Worm (Caenorhabditis elegans) whole organism, young adult: ENCODE measurements around the gene anmt-1.
A peak's percentile ranks its signal among the peaks of the same experiment; 100 is the strongest.

ENCODE experiments used
- B0336.3 ChIP-seq: fragments of 200-800 bp; sonication (Bioruptor generic); IDR thresholded peaks from 2 replicates; pipeline ENCODE4 v1.3.6; 2022; ENCODE audit warnings: missing genetic modification characterization, missing compliant biosample characterization
- C17E4.6 ChIP-seq: fragments of 200-800 bp; sonication (Bioruptor generic); IDR thresholded peaks from 2 replicates; pipeline ENCODE4 v1.3.6; 2022; ENCODE audit warnings: missing genetic modification reagents, missing genetic modification characterization, missing compliant biosample characterization
- F33H1.4 ChIP-seq: fragments of 200-800 bp; sonication (Bioruptor generic); IDR thresholded peaks from 2 replicates; pipeline ENCODE4 v1.3.6; 2022; ENCODE audit warnings: missing genetic modification reagents, missing genetic modification characterization, missing compliant biosample characterization
- F37B4.10 ChIP-seq: fragments of 200-800 bp; sonication (Bioruptor generic); IDR thresholded peaks from 2 replicates; pipeline ENCODE4 v1.3.6; 2022; ENCODE audit warnings: missing genetic modification characterization, missing compliant biosample characterization
- F39B2.1 ChIP-seq: fragments of 200-800 bp; sonication (Bioruptor generic); IDR thresholded peaks from 2 replicates; pipeline ENCODE4 v1.3.6; 2022; ENCODE audit warnings: missing genetic modification reagents, missing genetic modification characterization, missing compliant biosample characterization
- F49E8.2 ChIP-seq: sonication (generic microtip); optimal IDR thresholded peaks from 3 replicates; lab custom pipeline; 2017; ENCODE audit warnings: missing genetic modification characterization, mild to moderate bottlenecking, missing compliant biosample characterization, antibody characterized with exemption, moderate library complexity; ENCODE audit not compliant: insufficient read depth
- Y67H2A.10 ChIP-seq: fragments of 200-800 bp; sonication (Bioruptor generic); conservative IDR thresholded peaks from 2 replicates; pipeline ENCODE4 v1.3.6; 2022; ENCODE audit warnings: missing genetic modification reagents, missing genetic modification characterization, missing compliant biosample characterization
- Y79H2A.3 ChIP-seq: fragments of 200-800 bp; sonication (Bioruptor generic); conservative IDR thresholded peaks from 2 replicates; pipeline ENCODE4 v1.3.6; 2022; ENCODE audit warnings: missing genetic modification reagents, missing genetic modification characterization, missing compliant biosample characterization
- ccch-3 ChIP-seq: fragments of 200-800 bp; sonication (Bioruptor generic); optimal IDR thresholded peaks from 2 replicates; lab custom pipeline; 2018; ENCODE audit warnings: mild to moderate bottlenecking, missing genetic modification characterization, missing compliant biosample characterization
- ceh-100 ChIP-seq: fragments of 200-800 bp; sonication (Bioruptor generic); IDR thresholded peaks from 2 replicates; pipeline ENCODE4 v1.3.6; 2022; ENCODE audit warnings: missing genetic modification reagents, missing genetic modification characterization, missing compliant biosample characterization
- ceh-58 ChIP-seq: fragments of 200-800 bp; sonication (Bioruptor generic); IDR thresholded peaks from 2 replicates; pipeline ENCODE4 v1.3.6; 2022; ENCODE audit warnings: missing genetic modification characterization, missing compliant biosample characterization
- ceh-79 ChIP-seq: sonication (generic microtip); optimal IDR thresholded peaks from 2 replicates; lab custom pipeline; 2017; ENCODE audit warnings: mild to moderate bottlenecking, missing genetic modification characterization, missing compliant biosample characterization
- die-1 ChIP-seq: sonication (generic microtip); optimal IDR thresholded peaks from 2 replicates; lab custom pipeline; 2016; ENCODE audit warnings: missing genotype, mild to moderate bottlenecking, missing genetic modification characterization, missing compliant biosample characterization
- dpff-1 ChIP-seq: sonication (generic microtip); optimal IDR thresholded peaks from 2 replicates; lab custom pipeline; 2017; ENCODE audit warnings: mild to moderate bottlenecking, missing genetic modification characterization, missing compliant biosample characterization
- efl-1 ChIP-seq: fragments of 150-350 bp; optimal IDR thresholded peaks from 2 replicates; lab custom pipeline; 2014; ENCODE audit warnings: missing biosample characterization, missing genetic modification reagents, missing genetic modification characterization
- egl-44 ChIP-seq: fragments of 200-800 bp; sonication (Bioruptor generic); IDR thresholded peaks from 2 replicates; pipeline ENCODE4 v1.3.6; 2022; ENCODE audit warnings: missing genetic modification reagents, missing genetic modification characterization, missing compliant biosample characterization
- ekl-4 ChIP-seq: fragments of 200-800 bp; sonication (Bioruptor generic); IDR thresholded peaks from 2 replicates; pipeline ENCODE4 v1.3.6; 2022; ENCODE audit warnings: missing genetic modification reagents, missing genetic modification characterization, missing compliant biosample characterization
- fkh-3 ChIP-seq: sonication (generic microtip); optimal IDR thresholded peaks from 2 replicates; lab custom pipeline; 2016; ENCODE audit warnings: mild to moderate bottlenecking, missing genetic modification characterization, missing compliant biosample characterization
- him-1 ChIP-seq: sonication (generic microtip); optimal IDR thresholded peaks from 2 replicates; lab custom pipeline; 2016; ENCODE audit warnings: missing genotype, missing genetic modification reagents, missing genetic modification characterization, missing compliant biosample characterization
- hmg-1.2 ChIP-seq: fragments of 200-800 bp; sonication (Bioruptor generic); IDR thresholded peaks from 2 replicates; pipeline ENCODE4 v1.3.6; 2022; ENCODE audit warnings: missing genetic modification reagents, missing genetic modification characterization, missing compliant biosample characterization
- lin-26 ChIP-seq: fragments of 200-800 bp; sonication (Bioruptor generic); IDR thresholded peaks from 2 replicates; pipeline ENCODE4 v1.3.6; 2022; ENCODE audit warnings: missing genetic modification reagents, missing genetic modification characterization, missing compliant biosample characterization
- lin-40 ChIP-seq: sonication (generic microtip); optimal IDR thresholded peaks from 2 replicates; lab custom pipeline; 2016; ENCODE audit warnings: missing genetic modification characterization, mild to moderate bottlenecking, missing compliant biosample characterization, missing genotype, missing genetic modification reagents
- lin-54 ChIP-seq: fragments of 200-800 bp; sonication (Bioruptor generic); optimal IDR thresholded peaks from 2 replicates; lab custom pipeline; 2018; ENCODE audit warnings: mild to moderate bottlenecking, missing genetic modification characterization, missing compliant biosample characterization
- lsl-1 ChIP-seq: fragments of 200-800 bp; sonication (Bioruptor generic); optimal IDR thresholded peaks from 2 replicates; lab custom pipeline; 2018; ENCODE audit warnings: mild to moderate bottlenecking, missing genetic modification characterization, moderate library complexity, missing compliant biosample characterization
- lsy-27 ChIP-seq: sonication (generic microtip); optimal IDR thresholded peaks from 2 replicates; lab custom pipeline; 2017; ENCODE audit warnings: missing genetic modification characterization, mild to moderate bottlenecking, missing compliant biosample characterization, antibody characterized with exemption, missing genotype, borderline replicate concordance; ENCODE audit not compliant: insufficient read depth
- madf-6 ChIP-seq: fragments of 200-800 bp; sonication (Bioruptor generic); IDR thresholded peaks from 2 replicates; pipeline ENCODE4 v1.3.6; 2022; ENCODE audit warnings: missing genetic modification reagents, missing genetic modification characterization, missing compliant biosample characterization
- madf-8 ChIP-seq: fragments of 200-800 bp; sonication (Bioruptor generic); conservative IDR thresholded peaks from 2 replicates; pipeline ENCODE4 v1.3.6; 2022; ENCODE audit warnings: missing genetic modification reagents, missing genetic modification characterization, missing compliant biosample characterization
- mcd-1 ChIP-seq: fragments of 200-800 bp; sonication (Bioruptor generic); IDR thresholded peaks from 2 replicates; pipeline ENCODE4 v1.3.6; 2022; ENCODE audit warnings: missing genetic modification reagents, missing genetic modification characterization, missing compliant biosample characterization
- nfya-1 ChIP-seq: sonication (generic microtip); optimal IDR thresholded peaks from 2 replicates; lab custom pipeline; 2017; ENCODE audit warnings: antibody characterized with exemption, missing compliant biosample characterization, missing genetic modification characterization, borderline replicate concordance; ENCODE audit not compliant: insufficient read depth
- nfyb-1 ChIP-seq: fragments of 200-800 bp; sonication (Bioruptor generic); IDR thresholded peaks from 2 replicates; pipeline ENCODE4 v1.3.6; 2022; ENCODE audit warnings: missing genetic modification reagents, missing genetic modification characterization, missing compliant biosample characterization
- nhr-120 ChIP-seq: fragments of 200-800 bp; sonication (Bioruptor generic); IDR thresholded peaks from 2 replicates; pipeline ENCODE4 v1.3.6; 2022; ENCODE audit warnings: missing genetic modification characterization, missing compliant biosample characterization
- nhr-27 ChIP-seq: fragments of 200-800 bp; sonication (Bioruptor generic); optimal IDR thresholded peaks from 2 replicates; lab custom pipeline; 2018; ENCODE audit warnings: mild to moderate bottlenecking, missing genetic modification characterization, moderate library complexity, missing compliant biosample characterization
- nhr-80 ChIP-seq: sonication (generic microtip); optimal IDR thresholded peaks from 2 replicates; lab custom pipeline; 2016; ENCODE audit warnings: missing genetic modification characterization, missing compliant biosample characterization
- rpc-1 ChIP-seq, 2 experiments: fragments of 150-350 bp in 1 of 2; sonication (generic microtip) in 1 of 2; optimal IDR thresholded peaks; 2 replicates each; lab custom pipeline; 2014 to 2018; ENCODE audit warnings: missing biosample characterization in 1 of 2, missing genetic modification characterization in 1 of 2, missing genetic modification reagents in 1 of 2, missing genotype in 1 of 2
- snpc-1.3 ChIP-seq: sonication (generic microtip); optimal IDR thresholded peaks from 2 replicates; lab custom pipeline; 2017; ENCODE audit warnings: missing genetic modification characterization, mild to moderate bottlenecking, missing compliant biosample characterization, antibody characterized with exemption, moderate library complexity, missing genotype, missing genetic modification reagents; ENCODE audit not compliant: insufficient read depth
- snpc-3.4 ChIP-seq: sonication (generic microtip); optimal IDR thresholded peaks from 2 replicates; lab custom pipeline; 2017; ENCODE audit warnings: missing genetic modification characterization, mild to moderate bottlenecking, missing compliant biosample characterization, antibody characterized with exemption, moderate library complexity, missing genotype, missing genetic modification reagents
- snpc-4 ChIP-seq, 5 experiments: fragments of 150-350 bp in 1 of 5; sonication (generic microtip) in 4 of 5; optimal IDR thresholded peaks; 2 replicates each; lab custom pipeline; 2014 to 2018; ENCODE audit warnings: missing genetic modification characterization in 5 of 5, missing biosample characterization in 3 of 5, antibody characterized with exemption in 2 of 5, mild to moderate bottlenecking in 2 of 5, missing compliant biosample characterization in 2 of 5, missing genotype in 2 of 5, moderate library complexity in 2 of 5, missing genetic modification reagents in 1 of 5
- sptf-2 ChIP-seq: fragments of 200-800 bp; sonication (Bioruptor generic); optimal IDR thresholded peaks from 2 replicates; lab custom pipeline; 2018; ENCODE audit warnings: mild to moderate bottlenecking, missing genetic modification characterization, missing compliant biosample characterization
- tbx-9 ChIP-seq: sonication (generic microtip); optimal IDR thresholded peaks from 2 replicates; lab custom pipeline; 2016; ENCODE audit warnings: borderline replicate concordance, missing genetic modification characterization, inconsistent platforms, missing compliant biosample characterization
- unc-130 ChIP-seq: sonication (generic microtip); optimal IDR thresholded peaks from 2 replicates; lab custom pipeline; 2016; ENCODE audit warnings: missing genetic modification reagents, missing genetic modification characterization, missing compliant biosample characterization
- xnd-1 ChIP-seq: sonication (generic microtip); optimal IDR thresholded peaks from 2 replicates; lab custom pipeline; 2016; ENCODE audit warnings: missing genotype, missing genetic modification reagents, missing genetic modification characterization, missing compliant biosample characterization
- zim-3 ChIP-seq: sonication (generic microtip); optimal IDR thresholded peaks from 2 replicates; lab custom pipeline; 2017; ENCODE audit warnings: mild to moderate bottlenecking, missing genetic modification characterization, moderate library complexity, missing compliant biosample characterization
- ztf-18 ChIP-seq: sonication (generic microtip); optimal IDR thresholded peaks from 2 replicates; lab custom pipeline; 2016; ENCODE audit warnings: missing genotype, mild to moderate bottlenecking, missing genetic modification characterization, missing compliant biosample characterization
- ztf-25 ChIP-seq: fragments of 200-800 bp; sonication (Bioruptor generic); IDR thresholded peaks from 2 replicates; pipeline ENCODE4 v1.3.6; 2022; ENCODE audit warnings: missing genetic modification reagents, missing genetic modification characterization, missing compliant biosample characterization
- ztf-28 ChIP-seq: fragments of 200-800 bp; sonication (Bioruptor generic); IDR thresholded peaks from 2 replicates; pipeline ENCODE4 v1.3.6; 2022; ENCODE audit warnings: missing genetic modification reagents, missing genetic modification characterization, missing compliant biosample characterization

anmt-1 gene

DNA sequence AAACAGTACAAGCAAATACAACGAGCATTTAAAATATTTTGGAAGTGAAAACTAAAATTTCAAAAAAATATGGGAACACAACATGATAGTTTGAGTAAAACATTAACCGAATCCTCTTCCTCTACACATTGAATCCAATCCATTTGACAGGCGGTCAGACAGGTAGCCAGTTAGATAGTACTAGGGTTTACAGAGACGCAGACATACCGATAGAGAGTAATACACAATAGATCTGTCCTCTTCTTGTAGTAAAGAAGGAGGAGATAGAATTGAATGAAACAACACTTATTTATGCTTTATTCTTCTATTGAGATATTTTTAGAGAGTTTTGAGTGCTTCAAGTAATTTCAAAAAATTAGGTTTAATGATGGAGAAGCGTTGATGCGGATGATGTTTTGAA, 15.9 kb upstream of the anmt-1 start:
- no peak for TF ChIP-seq mcd-1 (GFP tag; lab: Robert Waterston, UW)
- peak; percentile 84; the same call in 1 of the 2 replicates for TF ChIP-seq hmg-1.2

DNA sequence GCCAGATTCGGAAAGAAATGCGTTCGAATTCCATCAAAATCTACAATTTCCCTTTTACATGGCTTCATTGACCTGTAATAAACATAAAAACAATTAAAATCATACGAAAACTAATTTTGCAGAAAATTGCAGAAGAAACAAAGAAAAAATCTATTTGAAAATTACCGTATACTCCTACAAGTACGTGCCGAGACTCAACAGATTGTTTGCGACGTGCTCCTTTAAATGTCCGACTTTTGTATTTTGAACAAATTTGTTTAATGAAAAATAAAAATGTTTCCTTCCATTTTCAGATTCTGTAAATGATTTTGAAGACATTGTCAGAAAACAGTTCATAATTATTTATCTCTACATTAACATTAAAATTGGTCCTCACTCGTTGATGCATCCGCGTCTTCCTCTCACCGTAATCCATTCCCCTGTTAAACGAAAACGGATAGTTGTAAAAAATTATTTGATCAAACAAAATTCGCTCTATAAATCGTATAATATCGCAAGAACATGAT, 9.6 kb upstream of the anmt-1 start, which contains the start of gene pgl-2:
Gene pgl-2, minus strand, starts transcription at position 456 of the 506 bp plus-strand sequence.
- TF ChIP-seq snpc-3.4 (tag; lab: Kevin White, UChicago) (no peak), Y79H2A.3 (GFP tag; lab: Robert Waterston, UW) (no peak), xnd-1 (tag; lab: Kevin White, UChicago) (peak; percentile 64), die-1 (tag; lab: Kevin White, UChicago) (no peak), lin-26 (GFP tag; lab: Robert Waterston, UW) (no peak), ccch-3 (GFP tag; lab: Kevin White, UChicago) (no peak), F37B4.10 (GFP tag; lab: Robert Waterston, UW) (no peak), nhr-120 (GFP tag; lab: Robert Waterston, UW) (no peak), hmg-1.2 (no peak), C17E4.6 (GFP tag; lab: Robert Waterston, UW) (no peak), zim-3 (tag; lab: Kevin White, UChicago) (no peak), snpc-1.3 (no peak), efl-1 (GFP tag; lab: Kevin White, UChicago) (peak; percentile 21), madf-6 (peak; percentile 79), tbx-9 (no peak), B0336.3 (peak; percentile 43; the same call in 1 of the 2 replicates), F33H1.4 (GFP tag; lab: Robert Waterston, UW) (peak; percentile 76), snpc-4 (GFP tag; optimal IDR thresholded peaks at IDR 0.05; lab: Kevin White, UChicago) (no peak), snpc-4 (tag; optimal IDR thresholded peaks at IDR 0.05; lab: Kevin White, UChicago) (peak in 1 of 4 experiments; percentile 9), dpff-1 (no peak), F39B2.1 (GFP tag; lab: Robert Waterston, UW) (no peak), ztf-28 (GFP tag; lab: Robert Waterston, UW) (no peak), F49E8.2 (tag; lab: Kevin White, UChicago) (peak; percentile 14), lin-40 (tag; lab: Kevin White, UChicago) (no peak), ceh-100 (GFP tag; lab: Robert Waterston, UW) (no peak), ceh-58 (GFP tag; lab: Robert Waterston, UW) (no peak), rpc-1 (optimal IDR thresholded peaks at IDR 0.05; lab: Kevin White, UChicago) (no peak), rpc-1 (tag; optimal IDR thresholded peaks at IDR 0.05; lab: Kevin White, UChicago) (no peak), nhr-27 (tag; lab: Kevin White, UChicago) (no peak), ceh-79 (tag; lab: Kevin White, UChicago) (no peak), lsl-1 (GFP tag; lab: Kevin White, UChicago) (peak; percentile 86), him-1 (tag; lab: Kevin White, UChicago) (peak; percentile 39), nhr-80 (tag; lab: Kevin White, UChicago) (no peak), nfya-1 (tag; lab: Kevin White, UChicago) (no peak), ztf-18 (tag; lab: Kevin White, UChicago) (no peak), ekl-4 (GFP tag; lab: Robert Waterston, UW) (0 out of 2 replicates have a peak, but pooled peaks have one; percentile 36), unc-130 (no peak), nfyb-1 (no peak), lsy-27 (tag; lab: Kevin White, UChicago) (no peak), Y67H2A.10 (GFP tag; lab: Robert Waterston, UW) (no peak), lin-54 (GFP tag; lab: Kevin White, UChicago) (peak; percentile 47), egl-44 (GFP tag; lab: Robert Waterston, UW) (no peak), madf-8 (GFP tag; lab: Robert Waterston, UW) (0 out of 2 replicates have a peak, but pooled peaks have one; percentile 23), fkh-3 (tag; lab: Kevin White, UChicago) (no peak), ztf-25 (GFP tag; lab: Robert Waterston, UW) (no peak), sptf-2 (GFP tag; lab: Kevin White, UChicago) (no peak)
